Worm (Caenorhabditis elegans) whole organism, L1 larva: ENCODE measurements around the gene K10D6.3.

Experiments
- C16A3.4 ChIP-seq: fragments of 150-350 bp; optimal IDR thresholded peaks from 2 replicates; lab custom pipeline; 2014; ENCODE audit warnings: missing biosample characterization, missing genetic modification characterization
- C34B4.2 ChIP-seq: sonication (generic microtip); optimal IDR thresholded peaks from 2 replicates; lab custom pipeline; 2017; ENCODE audit warnings: mild to moderate bottlenecking, missing genetic modification characterization, missing compliant biosample characterization
- F16B12.6 ChIP-seq: fragments of 150-350 bp; optimal IDR thresholded peaks from 2 replicates; lab custom pipeline; 2014; ENCODE audit warnings: missing biosample characterization, missing genetic modification characterization
- alr-1 ChIP-seq: fragments of 200-800 bp; sonication (Bioruptor generic); optimal IDR thresholded peaks from 2 replicates; lab custom pipeline; 2018; ENCODE audit warnings: borderline replicate concordance, mild to moderate bottlenecking, missing genetic modification characterization, missing compliant biosample characterization
- ama-1 ChIP-seq: fragments of 150-350 bp; optimal IDR thresholded peaks from 2 replicates; lab custom pipeline; 2014
- ceh-63 ChIP-seq: fragments of 200-800 bp; sonication (Bioruptor generic); optimal IDR thresholded peaks from 2 replicates; lab custom pipeline; 2018; ENCODE audit warnings: mild to moderate bottlenecking, missing genetic modification characterization, missing compliant biosample characterization
- ceh-8 ChIP-seq: fragments of 200-800 bp; sonication (Bioruptor generic); optimal IDR thresholded peaks from 2 replicates; lab custom pipeline; 2018; ENCODE audit warnings: mild to moderate bottlenecking, missing genetic modification characterization, moderate library complexity, missing compliant biosample characterization
- ceh-82 ChIP-seq, 3 experiments: fragments of 150-350 bp in 1 of 3; sonication (generic microtip) in 2 of 3; optimal IDR thresholded peaks; 2 replicates each; lab custom pipeline; 2014 to 2017; ENCODE audit warnings: missing biosample characterization in 3 of 3, missing genetic modification characterization in 3 of 3
- ces-1 ChIP-seq: fragments of 150-350 bp; optimal IDR thresholded peaks from 2 replicates; lab custom pipeline; 2014; ENCODE audit warnings: missing biosample characterization, missing genetic modification reagents, missing genetic modification characterization
- dpl-1 ChIP-seq, 3 experiments: fragments of 150-350 bp in 2 of 3; sonication (generic microtip) in 1 of 3; optimal IDR thresholded peaks; 2 replicates each; lab custom pipeline; 2014 to 2017; ENCODE audit warnings: missing biosample characterization in 3 of 3, missing genetic modification characterization in 3 of 3, missing genetic modification reagents in 3 of 3
- dsc-1 ChIP-seq: sonication (generic microtip); optimal IDR thresholded peaks from 2 replicates; lab custom pipeline; 2016; ENCODE audit warnings: mild to moderate bottlenecking, missing genetic modification characterization, missing compliant biosample characterization
- efl-1 ChIP-seq, 4 experiments: fragments of 150-350 bp; optimal IDR thresholded peaks in 3 of 4; peaks in 1 of 4; 1 replicate in 1 of 4; 2 replicates in 3 of 4; lab custom pipeline; 2014; ENCODE audit warnings: missing biosample characterization in 2 of 4, missing genetic modification characterization in 2 of 4, missing genetic modification reagents in 2 of 4
- egl-13 ChIP-seq: sonication (generic microtip); optimal IDR thresholded peaks from 2 replicates; lab custom pipeline; 2016; ENCODE audit warnings: missing genotype, missing genetic modification reagents, missing genetic modification characterization, missing compliant biosample characterization
- fkh-10 ChIP-seq: sonication (generic microtip); optimal IDR thresholded peaks from 2 replicates; lab custom pipeline; 2017; ENCODE audit warnings: missing biosample characterization, missing genetic modification reagents, missing genetic modification characterization
- fkh-8 ChIP-seq: sonication (generic microtip); optimal IDR thresholded peaks from 2 replicates; lab custom pipeline; 2016; ENCODE audit warnings: mild to moderate bottlenecking, missing genetic modification characterization, missing compliant biosample characterization
- fos-1 ChIP-seq: fragments of 150-350 bp; optimal IDR thresholded peaks from 2 replicates; lab custom pipeline; 2014; ENCODE audit warnings: missing biosample characterization, missing genetic modification characterization
- grh-1 ChIP-seq: fragments of 200-800 bp; sonication (Bioruptor generic); IDR thresholded peaks from 2 replicates; pipeline ENCODE4 v1.3.6; 2022; ENCODE audit warnings: missing genetic modification reagents, missing genetic modification characterization, missing compliant biosample characterization
- hlh-4 ChIP-seq: sonication (generic microtip); optimal IDR thresholded peaks from 2 replicates; lab custom pipeline; 2016; ENCODE audit warnings: mild to moderate bottlenecking, missing genetic modification characterization, missing compliant biosample characterization
- hpl-2 ChIP-seq: fragments of 150-350 bp; optimal IDR thresholded peaks from 2 replicates; lab custom pipeline; 2014; ENCODE audit warnings: missing biosample characterization, missing genetic modification reagents, missing genetic modification characterization
- isw-1 ChIP-seq: fragments of 200-800 bp; sonication (Bioruptor generic); IDR thresholded peaks from 2 replicates; pipeline ENCODE4 v1.3.6; 2022; ENCODE audit warnings: missing genetic modification characterization, missing compliant biosample characterization
- jun-1 ChIP-seq: fragments of 150-350 bp; optimal IDR thresholded peaks from 2 replicates; lab custom pipeline; 2014; ENCODE audit warnings: missing biosample characterization, missing genetic modification reagents, missing genetic modification characterization
- lin-14 ChIP-seq: fragments of 200-800 bp; sonication (Bioruptor generic); optimal IDR thresholded peaks from 2 replicates; lab custom pipeline; 2018; ENCODE audit warnings: mild to moderate bottlenecking, missing genetic modification characterization, moderate library complexity, missing compliant biosample characterization
- lin-15B ChIP-seq: fragments of 150-350 bp; sonication (generic microtip); optimal IDR thresholded peaks from 3 replicates; lab custom pipeline; 2014; ENCODE audit warnings: missing biosample characterization, missing genetic modification characterization
- lir-3 ChIP-seq: sonication (generic microtip); optimal IDR thresholded peaks from 2 replicates; lab custom pipeline; 2016; ENCODE audit warnings: mild to moderate bottlenecking, missing genetic modification characterization, moderate library complexity, missing compliant biosample characterization; ENCODE audit not compliant: poor library complexity
- lsy-2 ChIP-seq, 2 experiments: fragments of 150-350 bp; optimal IDR thresholded peaks; 2 replicates each; lab custom pipeline; 2014; ENCODE audit warnings: missing biosample characterization in 2 of 2, missing genetic modification characterization in 2 of 2
- mep-1 ChIP-seq: fragments of 150-350 bp; optimal IDR thresholded peaks from 2 replicates; lab custom pipeline; 2014; ENCODE audit warnings: missing biosample characterization, missing genetic modification characterization
- nhr-12 ChIP-seq: sonication (generic microtip); optimal IDR thresholded peaks from 2 replicates; lab custom pipeline; 2017; ENCODE audit warnings: missing biosample characterization, missing genetic modification characterization
- nhr-20 ChIP-seq: sonication (generic microtip); optimal IDR thresholded peaks from 2 replicates; lab custom pipeline; 2016; ENCODE audit warnings: mild to moderate bottlenecking, missing genetic modification characterization, missing compliant biosample characterization
- nhr-237 ChIP-seq: fragments of 150-350 bp; optimal IDR thresholded peaks from 2 replicates; lab custom pipeline; 2014; ENCODE audit warnings: missing biosample characterization, missing genetic modification characterization
- nhr-28 ChIP-seq: fragments of 150-350 bp; optimal IDR thresholded peaks from 2 replicates; lab custom pipeline; 2014; ENCODE audit warnings: missing biosample characterization, missing genetic modification characterization
- nhr-76 ChIP-seq: sonication (generic microtip); optimal IDR thresholded peaks from 2 replicates; lab custom pipeline; 2017; ENCODE audit warnings: missing biosample characterization, missing genetic modification characterization
- nhr-84 ChIP-seq: sonication (generic microtip); optimal IDR thresholded peaks from 2 replicates; lab custom pipeline; 2017; ENCODE audit warnings: missing biosample characterization, missing genetic modification characterization
- nhr-90 ChIP-seq: sonication (generic microtip); optimal IDR thresholded peaks from 2 replicates; lab custom pipeline; 2016; ENCODE audit warnings: mild to moderate bottlenecking, missing genetic modification characterization, missing compliant biosample characterization; ENCODE audit not compliant: poor library complexity
- pag-3 ChIP-seq: sonication (generic microtip); optimal IDR thresholded peaks from 2 replicates; lab custom pipeline; 2017; ENCODE audit warnings: missing genetic modification characterization, mild to moderate bottlenecking, missing compliant biosample characterization, antibody characterized with exemption, borderline replicate concordance; ENCODE audit not compliant: insufficient read depth
- pqm-1 ChIP-seq: sonication (generic microtip); optimal IDR thresholded peaks from 3 replicates; lab custom pipeline; 2017; ENCODE audit warnings: missing biosample characterization, missing genetic modification characterization
- skn-1 ChIP-seq: fragments of 150-350 bp; optimal IDR thresholded peaks from 2 replicates; lab custom pipeline; 2014; ENCODE audit warnings: missing biosample characterization, missing genetic modification characterization
- snu-23 ChIP-seq: sonication (generic microtip); optimal IDR thresholded peaks from 2 replicates; lab custom pipeline; 2016; ENCODE audit warnings: missing genetic modification characterization, missing compliant biosample characterization
- sup-37 ChIP-seq: fragments of 200-800 bp; sonication (Bioruptor generic); optimal IDR thresholded peaks from 2 replicates; lab custom pipeline; 2018; ENCODE audit warnings: mild to moderate bottlenecking, missing genetic modification characterization, missing compliant biosample characterization
- swsn-7 ChIP-seq: sonication (generic microtip); optimal IDR thresholded peaks from 2 replicates; lab custom pipeline; 2016; ENCODE audit warnings: missing genetic modification characterization, missing compliant biosample characterization
- tbx-2 ChIP-seq: sonication (generic microtip); optimal IDR thresholded peaks from 2 replicates; lab custom pipeline; 2016; ENCODE audit warnings: missing genetic modification characterization, missing compliant biosample characterization
- tlp-1 ChIP-seq: fragments of 150-350 bp; optimal IDR thresholded peaks from 2 replicates; lab custom pipeline; 2014; ENCODE audit warnings: missing biosample characterization, missing genetic modification characterization
- unc-130 ChIP-seq: fragments of 150-350 bp; optimal IDR thresholded peaks from 2 replicates; lab custom pipeline; 2017; ENCODE audit warnings: missing biosample characterization, missing genetic modification characterization, inconsistent platforms
- unc-30 ChIP-seq: sonication (generic microtip); optimal IDR thresholded peaks from 2 replicates; lab custom pipeline; 2017; ENCODE audit warnings: missing biosample characterization, missing genetic modification characterization
- unc-86 ChIP-seq: sonication (generic microtip); optimal IDR thresholded peaks from 2 replicates; lab custom pipeline; 2016; ENCODE audit warnings: missing genetic modification characterization, missing compliant biosample characterization
- unc-98 ChIP-seq: fragments of 200-800 bp; sonication (Bioruptor generic); IDR thresholded peaks from 2 replicates; pipeline ENCODE4 v1.3.6; 2022; ENCODE audit warnings: missing genetic modification characterization, missing compliant biosample characterization
- xbp-1 ChIP-seq: sonication (generic microtip); optimal IDR thresholded peaks from 2 replicates; lab custom pipeline; 2016; ENCODE audit warnings: missing genetic modification characterization, missing compliant biosample characterization
- zip-4 ChIP-seq: fragments of 200-800 bp; sonication (Bioruptor generic); optimal IDR thresholded peaks from 2 replicates; lab custom pipeline; 2018; ENCODE audit warnings: mild to moderate bottlenecking, missing genetic modification characterization, moderate library complexity, missing compliant biosample characterization
- ztf-11 ChIP-seq, 2 experiments: sonication (generic microtip); optimal IDR thresholded peaks; 2 replicates each; lab custom pipeline; 2016 to 2017; ENCODE audit warnings: missing genetic modification characterization in 2 of 2, missing biosample characterization in 1 of 2, missing compliant biosample characterization in 1 of 2

The K10D6.3 gene

DNA sequence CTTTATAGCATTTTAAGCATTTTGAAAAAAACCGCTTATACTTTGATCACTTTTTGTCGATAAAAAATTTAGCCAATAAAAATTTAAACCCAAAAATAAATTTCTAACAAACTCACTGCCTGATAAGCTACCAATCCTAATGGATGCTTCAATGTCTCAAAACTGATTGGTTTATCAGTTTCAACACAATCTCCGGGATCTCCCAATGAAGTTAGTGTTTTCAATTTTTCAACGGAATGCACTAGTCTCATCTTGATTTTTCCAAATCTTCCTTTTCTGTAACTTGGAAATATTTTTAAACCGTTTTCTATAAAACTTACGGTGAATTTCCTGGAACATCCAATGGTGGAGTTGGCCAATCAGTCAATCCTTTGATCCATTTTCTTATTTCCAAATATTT, 23.3 kb downstream of the K10D6.3 start:
- TF ChIP-seq fkh-8 (tag; lab: Kevin White, UChicago): no peak

DNA sequence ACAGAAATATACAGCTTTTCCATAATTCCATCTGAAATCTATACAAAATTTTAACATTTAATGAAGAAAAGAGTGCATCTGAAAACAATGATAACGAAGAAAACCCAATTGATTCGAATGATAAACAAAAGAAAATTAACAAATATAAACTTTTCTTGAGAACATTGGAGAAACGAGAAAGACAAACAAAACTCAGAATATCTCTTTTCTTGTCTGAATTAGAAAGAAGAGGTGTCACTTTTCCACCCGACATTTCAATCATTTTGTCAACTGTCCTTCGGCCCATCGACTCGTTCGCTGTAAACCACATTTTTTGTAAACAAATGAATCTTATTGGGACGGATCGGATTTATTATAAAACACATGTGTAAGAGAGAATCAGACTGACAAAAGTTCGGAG, 25.6 kb downstream of the K10D6.3 start, which contains the start of gene bgal-1:
Gene bgal-1, minus strand, starts transcription at position 38 of the 400 bp plus-strand sequence.
- no peak for TF ChIP-seq ceh-82 (tag; optimal IDR thresholded peaks at IDR 0.05; lab: Kevin White, UChicago)
- no peak for TF ChIP-seq egl-13
- no peak for TF ChIP-seq nhr-28
- no peak for TF ChIP-seq skn-1 (tag; lab: Kevin White, UChicago)
- peak; percentile 63 for TF ChIP-seq dsc-1 (tag; lab: Kevin White, UChicago)
- TF ChIP-seq ztf-11 (tag; optimal IDR thresholded peaks at IDR 0.05; lab: Kevin White, UChicago): no peak
- TF ChIP-seq F16B12.6: no peak
- no peak for TF ChIP-seq nhr-12 (tag; lab: Kevin White, UChicago)
- peak; percentile 7 to 9 for TF ChIP-seq lsy-2 (tag; optimal IDR thresholded peaks at IDR 0.05; lab: Kevin White, UChicago)
- TF ChIP-seq unc-130: no peak
- no peak for TF ChIP-seq C16A3.4 (tag; lab: Kevin White, UChicago)
- TF ChIP-seq fkh-8 (tag; lab: Kevin White, UChicago): no peak
- TF ChIP-seq tbx-2 (tag; lab: Kevin White, UChicago): no peak
- TF ChIP-seq efl-1 (optimal IDR thresholded peaks at IDR 0.05; lab: Kevin White, UChicago): no peak
- no peak for TF ChIP-seq efl-1 (GFP tag; optimal IDR thresholded peaks at IDR 0.05 in 1 of 2; lab: Kevin White, UChicago)
- TF ChIP-seq ama-1 (lab: Kevin White, UChicago): peak; percentile 65
- peak; percentile 16 for TF ChIP-seq snu-23 (GFP tag; lab: Kevin White, UChicago)
- no peak for TF ChIP-seq pqm-1 (tag; lab: Kevin White, UChicago)
- no peak for TF ChIP-seq grh-1 (GFP tag; lab: Robert Waterston, UW)
- peak; percentile 7 for TF ChIP-seq mep-1 (tag; lab: Kevin White, UChicago)
- TF ChIP-seq nhr-90 (tag; lab: Kevin White, UChicago): peak; percentile 15
- TF ChIP-seq jun-1 (tag; lab: Kevin White, UChicago): no peak
- TF ChIP-seq lin-14 (GFP tag; lab: Kevin White, UChicago): peak; percentile 37
- TF ChIP-seq zip-4 (GFP tag; lab: Kevin White, UChicago): no peak
- TF ChIP-seq isw-1: no peak

DNA sequence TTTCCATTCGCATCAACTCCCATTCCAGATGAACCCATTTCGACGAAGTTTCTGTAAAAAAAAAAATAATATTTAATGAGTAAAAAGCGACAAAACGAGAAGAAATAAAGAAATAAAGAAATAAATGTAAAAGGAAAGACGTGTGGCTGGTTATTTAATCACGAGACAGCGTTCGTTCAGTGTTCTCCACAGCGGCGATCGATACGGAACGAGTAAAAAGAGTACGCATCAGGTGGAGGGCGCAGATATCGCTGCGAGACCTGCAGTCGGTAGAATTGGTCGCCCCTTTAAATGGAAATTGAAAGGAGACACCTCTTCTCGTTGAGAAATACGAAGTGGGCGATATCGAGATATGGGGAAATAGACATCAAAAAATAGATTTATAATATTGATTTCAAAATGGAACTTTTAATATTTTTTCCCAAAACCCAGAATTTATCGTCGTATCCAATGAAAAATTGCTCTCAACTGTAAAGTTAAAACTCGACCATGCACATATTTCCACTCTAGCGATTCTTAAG, 28.3 kb downstream of the K10D6.3 start, which contains the start of gene pqn-70:
Gene pqn-70, minus strand, starts transcription at position 51 of the 521 bp plus-strand sequence.
- TF ChIP-seq snu-23 (GFP tag; lab: Kevin White, UChicago): peak; percentile 91
- TF ChIP-seq nhr-84 (tag; lab: Kevin White, UChicago): no peak
- TF ChIP-seq swsn-7 (tag; lab: Kevin White, UChicago): peak; percentile 83
- no peak for TF ChIP-seq ceh-63 (GFP tag; lab: Kevin White, UChicago)
- no peak for TF ChIP-seq nhr-76 (tag; lab: Kevin White, UChicago)
- TF ChIP-seq nhr-237 (tag; lab: Kevin White, UChicago): peak; percentile 39
- TF ChIP-seq hlh-4 (tag; lab: Kevin White, UChicago): no peak
- TF ChIP-seq tbx-2 (tag; lab: Kevin White, UChicago): peak; percentile 86
- no peak for TF ChIP-seq unc-98 (GFP tag; lab: Robert Waterston, UW)
- peak; percentile 28 for TF ChIP-seq fos-1 (tag; lab: Kevin White, UChicago)
- TF ChIP-seq pag-3 (tag; lab: Kevin White, UChicago): no peak
- TF ChIP-seq hpl-2 (GFP tag; lab: Kevin White, UChicago): peak; percentile 45
- no peak for TF ChIP-seq pqm-1 (tag; lab: Kevin White, UChicago)
- no peak for TF ChIP-seq unc-30 (tag; lab: Kevin White, UChicago)
- TF ChIP-seq tlp-1: no peak
- TF ChIP-seq lir-3 (tag; lab: Kevin White, UChicago): peak; percentile 74
- TF ChIP-seq sup-37 (GFP tag; lab: Kevin White, UChicago): no peak
- peak; percentile 41 to 75 (median 69) for TF ChIP-seq dpl-1 (GFP tag; optimal IDR thresholded peaks at IDR 0.05; lab: Kevin White, UChicago)
- TF ChIP-seq nhr-20 (tag; lab: Kevin White, UChicago): peak; percentile 90
- peak; percentile 80 for TF ChIP-seq unc-86 (tag; lab: Kevin White, UChicago)
- TF ChIP-seq fkh-10 (GFP tag; lab: Kevin White, UChicago): peak; percentile 37
- TF ChIP-seq ztf-11 (tag; optimal IDR thresholded peaks at IDR 0.05; lab: Kevin White, UChicago): peak in 1 of 2 experiments; percentile 75
- peak; percentile 87 to 98 (median 90) for TF ChIP-seq ceh-82 (tag; optimal IDR thresholded peaks at IDR 0.05; lab: Kevin White, UChicago)
- no peak for TF ChIP-seq alr-1 (tag; lab: Kevin White, UChicago)
- TF ChIP-seq C34B4.2 (tag; lab: Kevin White, UChicago): no peak
- TF ChIP-seq fkh-8 (tag; lab: Kevin White, UChicago): peak; percentile 74
- TF ChIP-seq lin-15B (tag; lab: Kevin White, UChicago): peak; percentile 53
- no peak for TF ChIP-seq ces-1
- TF ChIP-seq ceh-8 (GFP tag; lab: Kevin White, UChicago): no peak
- TF ChIP-seq xbp-1 (tag; lab: Kevin White, UChicago): peak; percentile 75
